Worm (Caenorhabditis elegans) whole organism, midembryonic: ENCODE results near the gene ari-2.

Experiments
- T22C8.4 ChIP-seq: fragments of 200-800 bp; sonication (Bioruptor generic); IDR thresholded peaks from 2 replicates; pipeline ENCODE4 v1.3.6; 2022; ENCODE audit warnings: missing genetic modification characterization, missing compliant biosample characterization
- cog-1 ChIP-seq: sonication (generic microtip); optimal IDR thresholded peaks from 2 replicates; lab custom pipeline; 2016; ENCODE audit warnings: missing genetic modification characterization, missing compliant biosample characterization
- flt-1 ChIP-seq: fragments of 200-800 bp; sonication (Bioruptor generic); IDR thresholded peaks from 2 replicates; pipeline ENCODE4 v1.3.6; 2022; ENCODE audit warnings: missing genetic modification characterization, missing compliant biosample characterization
- klf-2 ChIP-seq: fragments of 200-800 bp; sonication (Bioruptor generic); conservative IDR thresholded peaks from 2 replicates; pipeline ENCODE4 v1.3.6; 2022; ENCODE audit warnings: missing genetic modification reagents, missing genetic modification characterization, missing compliant biosample characterization
- med-1 ChIP-seq: sonication (generic microtip); optimal IDR thresholded peaks from 2 replicates; lab custom pipeline; 2017; ENCODE audit warnings: missing genetic modification characterization, mild to moderate bottlenecking, missing compliant biosample characterization, antibody characterized with exemption, missing genetic modification reagents; ENCODE audit not compliant: insufficient read depth
- ref-1 ChIP-seq: fragments of 200-800 bp; sonication (Bioruptor generic); conservative IDR thresholded peaks from 2 replicates; pipeline ENCODE4 v1.3.6; 2022; ENCODE audit warnings: missing genetic modification reagents, missing genetic modification characterization, missing compliant biosample characterization
- tab-1 ChIP-seq: fragments of 200-800 bp; sonication (Bioruptor generic); IDR thresholded peaks from 2 replicates; pipeline ENCODE4 v1.3.6; 2022; ENCODE audit warnings: missing genetic modification characterization, missing compliant biosample characterization
- ztf-23 ChIP-seq: fragments of 200-800 bp; sonication (Bioruptor generic); IDR thresholded peaks from 2 replicates; pipeline ENCODE4 v1.3.6; 2022; ENCODE audit warnings: missing genetic modification reagents, missing genetic modification characterization, missing compliant biosample characterization

ce11 chrIV:5561497-5562155, 10.7 kb downstream of the ari-2 start:
- no peak for TF ChIP-seq tab-1
- no peak for TF ChIP-seq cog-1
- no peak for TF ChIP-seq med-1 (GFP tag; lab: Kevin White, UChicago)
- no peak for TF ChIP-seq flt-1
- no peak for TF ChIP-seq T22C8.4 (GFP tag; lab: Robert Waterston, UW)
- no peak for TF ChIP-seq klf-2 (GFP tag; lab: Robert Waterston, UW)
- TF ChIP-seq ref-1 (GFP tag; lab: Robert Waterston, UW), result no peak
- TF ChIP-seq ztf-23 (GFP tag; lab: Robert Waterston, UW), result no peak
